Fruit fly (Drosophila melanogaster): ENCODE data around the gene Alp11.

dm6 chrX:15609351-15609750, 21.8 kb downstream of the Alp11 start:
- no peak for TF ChIP-seq CG8478 (optimal IDR thresholded peaks at IDR 0.05)
- TF ChIP-seq CTCF (optimal IDR thresholded peaks at IDR 0.05), result no peak

All from S2 (cell line).